Fruit fly (Drosophila melanogaster) whole organism, prepupa: ENCODE measurements around the gene CG3246.
A peak's percentile ranks its signal among the peaks of the same experiment; 100 is the strongest.

ENCODE experiments used
- Blimp-1 ChIP-seq: fragments of 200-800 bp; sonication (Bioruptor generic); optimal IDR thresholded peaks from 3 replicates; lab custom pipeline; 2017; ENCODE audit warnings: missing biosample characterization, missing genetic modification characterization, mild to moderate bottlenecking, moderate library complexity, missing genetic modification reagents
- CG10631 ChIP-seq: fragments of 200-800 bp; sonication (Bioruptor generic); optimal IDR thresholded peaks from 2 replicates; lab custom pipeline; 2016; ENCODE audit warnings: missing biosample characterization, missing genetic modification characterization
- CG10669 ChIP-seq: fragments of 200-800 bp; sonication (Bioruptor generic); optimal IDR thresholded peaks from 3 replicates; lab custom pipeline; 2018; ENCODE audit warnings: missing biosample characterization, mild to moderate bottlenecking, missing genetic modification characterization, moderate library complexity
- CG11294 ChIP-seq: fragments of 200-800 bp; sonication (Bioruptor generic); IDR thresholded peaks from 2 replicates; pipeline ENCODE4 v1.3.6; 2022; ENCODE audit warnings: missing biosample characterization, missing genetic modification characterization
- CG11762 ChIP-seq: fragments of 200-800 bp; sonication (Bioruptor generic); optimal IDR thresholded peaks from 3 replicates; lab custom pipeline; 2016; ENCODE audit warnings: missing biosample characterization, missing genetic modification characterization; ENCODE audit not compliant: insufficient read depth
- CG15336 ChIP-seq: fragments of 200-800 bp; sonication (Bioruptor generic); IDR thresholded peaks from 2 replicates; pipeline ENCODE4 v1.3.6; 2022; ENCODE audit warnings: missing biosample characterization, missing genetic modification characterization
- CG1621 ChIP-seq: fragments of 200-800 bp; sonication (Bioruptor generic); optimal IDR thresholded peaks from 3 replicates; lab custom pipeline; 2018; ENCODE audit warnings: missing biosample characterization, mild to moderate bottlenecking, missing genetic modification characterization
- CG16779 ChIP-seq: fragments of 200-800 bp; sonication (Bioruptor generic); optimal IDR thresholded peaks from 3 replicates; lab custom pipeline; 2017; ENCODE audit warnings: missing biosample characterization, mild to moderate bottlenecking, missing genetic modification characterization
- CG3032 ChIP-seq: fragments of 200-800 bp; optimal IDR thresholded peaks from 2 replicates; lab custom pipeline; 2019; ENCODE audit warnings: missing biosample characterization, mild to moderate bottlenecking, missing genetic modification characterization, moderate library complexity
- CG31627 ChIP-seq: fragments of 200-800 bp; sonication (Bioruptor generic); optimal IDR thresholded peaks from 3 replicates; lab custom pipeline; 2016; ENCODE audit warnings: missing biosample characterization, missing genetic modification characterization
- CG32006 ChIP-seq: fragments of 200-800 bp; sonication (Bioruptor generic); optimal IDR thresholded peaks from 3 replicates; lab custom pipeline; 2017; ENCODE audit warnings: missing biosample characterization, mild to moderate bottlenecking, missing genetic modification characterization
- CG34406 ChIP-seq: fragments of 200-800 bp; sonication (Bioruptor generic); optimal IDR thresholded peaks from 3 replicates; lab custom pipeline; 2016; ENCODE audit warnings: missing biosample characterization, missing genetic modification characterization
- CG3919 ChIP-seq: fragments of 200-800 bp; sonication (Bioruptor generic); optimal IDR thresholded peaks from 3 replicates; lab custom pipeline; 2016; ENCODE audit warnings: missing biosample characterization, missing genetic modification characterization
- CG4318 ChIP-seq: fragments of 200-800 bp; sonication (Bioruptor generic); optimal IDR thresholded peaks from 3 replicates; lab custom pipeline; 2017; ENCODE audit warnings: missing biosample characterization, mild to moderate bottlenecking, missing genetic modification characterization
- CG6163 ChIP-seq: fragments of 200-800 bp; sonication (Bioruptor generic); IDR thresholded peaks from 3 replicates; pipeline ENCODE4 v1.3.6; 2022; ENCODE audit warnings: missing biosample characterization, missing genetic modification characterization
- CG6808 ChIP-seq: fragments of 200-800 bp; sonication (Bioruptor generic); optimal IDR thresholded peaks from 3 replicates; lab custom pipeline; 2017; ENCODE audit warnings: missing biosample characterization, missing genetic modification characterization, mild to moderate bottlenecking, moderate library complexity, missing genetic modification reagents
- CG8119 ChIP-seq: fragments of 200-800 bp; sonication (Bioruptor generic); IDR thresholded peaks from 3 replicates; pipeline ENCODE4 v1.3.6; 2022; ENCODE audit warnings: missing biosample characterization, missing genetic modification characterization
- CG8319 ChIP-seq: fragments of 200-800 bp; sonication (Bioruptor generic); optimal IDR thresholded peaks from 3 replicates; lab custom pipeline; 2016; ENCODE audit warnings: missing biosample characterization, missing genetic modification characterization
- CG8632 ChIP-seq: fragments of 200-800 bp; sonication (Bioruptor generic); optimal IDR thresholded peaks from 3 replicates; lab custom pipeline; 2016; ENCODE audit warnings: missing biosample characterization, missing genetic modification characterization
- CG9139 ChIP-seq: fragments of 200-800 bp; sonication (Bioruptor generic); optimal IDR thresholded peaks from 3 replicates; lab custom pipeline; 2017; ENCODE audit warnings: missing biosample characterization, mild to moderate bottlenecking, missing genetic modification characterization
- Eip75B ChIP-seq: fragments of 200-800 bp; sonication (Bioruptor generic); optimal IDR thresholded peaks from 3 replicates; lab custom pipeline; 2016; ENCODE audit warnings: missing biosample characterization, missing genetic modification characterization
- Eip78C ChIP-seq: fragments of 200-800 bp; sonication (Bioruptor generic); peaks from one replicate; lab custom pipeline; 2016; ENCODE audit warnings: missing biosample characterization, missing genetic modification characterization
- Eip93F ChIP-seq: fragments of 200-800 bp; sonication (Bioruptor generic); optimal IDR thresholded peaks from 2 replicates; lab custom pipeline; 2016; ENCODE audit warnings: missing biosample characterization, mild to moderate bottlenecking, missing genetic modification characterization
- Ets21C ChIP-seq: fragments of 200-800 bp; sonication (Bioruptor generic); optimal IDR thresholded peaks from 3 replicates; lab custom pipeline; 2016; ENCODE audit warnings: missing biosample characterization, missing genetic modification characterization
- Hr38 ChIP-seq: sonication (Bioruptor generic); optimal IDR thresholded peaks from 2 replicates; lab custom pipeline; 2016; ENCODE audit warnings: missing biosample characterization, missing genetic modification characterization
- Hr39 ChIP-seq: fragments of 200-800 bp; sonication (Bioruptor generic); optimal IDR thresholded peaks from 2 replicates; lab custom pipeline; 2016; ENCODE audit warnings: missing biosample characterization, missing genetic modification characterization
- Lpt ChIP-seq: fragments of 200-800 bp; sonication (Bioruptor generic); optimal IDR thresholded peaks from 3 replicates; lab custom pipeline; 2016; ENCODE audit warnings: missing biosample characterization, missing genetic modification characterization
- Met ChIP-seq: fragments of 200-800 bp; sonication (Bioruptor generic); optimal IDR thresholded peaks from 3 replicates; lab custom pipeline; 2016; ENCODE audit warnings: missing biosample characterization, missing genetic modification characterization
- OdsH ChIP-seq: fragments of 200-800 bp; sonication (Bioruptor generic); optimal IDR thresholded peaks from 3 replicates; lab custom pipeline; 2016; ENCODE audit warnings: missing biosample characterization, missing genetic modification characterization
- Sox14 ChIP-seq: fragments of 200-800 bp; sonication (Bioruptor generic); optimal IDR thresholded peaks from 3 replicates; lab custom pipeline; 2016; ENCODE audit warnings: missing biosample characterization, missing genetic modification characterization
- Sox15 ChIP-seq: fragments of 200-800 bp; sonication (Bioruptor generic); optimal IDR thresholded peaks from 3 replicates; lab custom pipeline; 2016; ENCODE audit warnings: missing biosample characterization, missing genetic modification characterization
- achi ChIP-seq: fragments of 200-800 bp; sonication (Bioruptor generic); optimal IDR thresholded peaks from 3 replicates; lab custom pipeline; 2016; ENCODE audit warnings: missing biosample characterization, missing genetic modification characterization
- acj6 ChIP-seq: fragments of 200-800 bp; sonication (Bioruptor generic); optimal IDR thresholded peaks from 3 replicates; lab custom pipeline; 2016; ENCODE audit warnings: missing biosample characterization, missing genetic modification characterization
- cyc ChIP-seq: fragments of 200-800 bp; sonication (Bioruptor generic); optimal IDR thresholded peaks from 3 replicates; lab custom pipeline; 2016; ENCODE audit warnings: missing biosample characterization, missing genetic modification characterization
- dac ChIP-seq: fragments of 200-800 bp; sonication (Bioruptor generic); optimal IDR thresholded peaks from 2 replicates; lab custom pipeline; 2017; ENCODE audit warnings: missing biosample characterization, mild to moderate bottlenecking, missing genetic modification characterization
- dsx ChIP-seq: fragments of 200-800 bp; optimal IDR thresholded peaks from 3 replicates; lab custom pipeline; 2019; ENCODE audit warnings: missing biosample characterization, mild to moderate bottlenecking, missing genetic modification characterization, moderate library complexity; ENCODE audit not compliant: poor library complexity, severe bottlenecking
- eg ChIP-seq: fragments of 200-800 bp; sonication (Bioruptor generic); IDR thresholded peaks from 3 replicates; pipeline ENCODE4 v1.3.6; 2022; ENCODE audit warnings: missing biosample characterization, missing genetic modification characterization
- fd85E ChIP-seq: fragments of 200-800 bp; sonication (Bioruptor generic); optimal IDR thresholded peaks from 3 replicates; lab custom pipeline; 2016; ENCODE audit warnings: missing biosample characterization, missing genetic modification characterization
- fkh ChIP-seq: fragments of 200-800 bp; sonication (Bioruptor generic); optimal IDR thresholded peaks from 3 replicates; lab custom pipeline; 2017; ENCODE audit warnings: missing biosample characterization, mild to moderate bottlenecking, missing genetic modification characterization, moderate library complexity
- lz ChIP-seq: fragments of 200-800 bp; sonication (Bioruptor generic); optimal IDR thresholded peaks from 3 replicates; lab custom pipeline; 2016; ENCODE audit warnings: missing biosample characterization, missing genetic modification characterization
- net ChIP-seq: fragments of 200-800 bp; sonication (Bioruptor generic); optimal IDR thresholded peaks from 3 replicates; lab custom pipeline; 2016; ENCODE audit warnings: missing biosample characterization, missing genetic modification characterization
- spab ChIP-seq: fragments of 200-800 bp; sonication (Bioruptor generic); optimal IDR thresholded peaks from 2 replicates; lab custom pipeline; 2017; ENCODE audit warnings: missing biosample characterization, mild to moderate bottlenecking, missing genetic modification characterization, missing genetic modification reagents
- ss ChIP-seq, 2 experiments: fragments of 200-800 bp; sonication (Bioruptor generic); optimal IDR thresholded peaks; 2 replicates in 1 of 2; 3 replicates in 1 of 2; lab custom pipeline; 2017 to 2018; ENCODE audit warnings: mild to moderate bottlenecking in 2 of 2, missing biosample characterization in 2 of 2, missing genetic modification characterization in 2 of 2, moderate library complexity in 1 of 2
- svp ChIP-seq: fragments of 200-800 bp; sonication (Bioruptor generic); peaks from one replicate; lab custom pipeline; 2016; ENCODE audit warnings: missing biosample characterization, missing genetic modification characterization
- topi ChIP-seq: fragments of 200-800 bp; sonication (Bioruptor generic); optimal IDR thresholded peaks from 3 replicates; lab custom pipeline; 2016; ENCODE audit warnings: missing biosample characterization, missing genetic modification characterization
- vri ChIP-seq: fragments of 200-800 bp; sonication (Bioruptor generic); optimal IDR thresholded peaks from 3 replicates; lab custom pipeline; 2016; ENCODE audit warnings: missing biosample characterization, mild to moderate bottlenecking, missing genetic modification characterization

Gene CG3246

DNA sequence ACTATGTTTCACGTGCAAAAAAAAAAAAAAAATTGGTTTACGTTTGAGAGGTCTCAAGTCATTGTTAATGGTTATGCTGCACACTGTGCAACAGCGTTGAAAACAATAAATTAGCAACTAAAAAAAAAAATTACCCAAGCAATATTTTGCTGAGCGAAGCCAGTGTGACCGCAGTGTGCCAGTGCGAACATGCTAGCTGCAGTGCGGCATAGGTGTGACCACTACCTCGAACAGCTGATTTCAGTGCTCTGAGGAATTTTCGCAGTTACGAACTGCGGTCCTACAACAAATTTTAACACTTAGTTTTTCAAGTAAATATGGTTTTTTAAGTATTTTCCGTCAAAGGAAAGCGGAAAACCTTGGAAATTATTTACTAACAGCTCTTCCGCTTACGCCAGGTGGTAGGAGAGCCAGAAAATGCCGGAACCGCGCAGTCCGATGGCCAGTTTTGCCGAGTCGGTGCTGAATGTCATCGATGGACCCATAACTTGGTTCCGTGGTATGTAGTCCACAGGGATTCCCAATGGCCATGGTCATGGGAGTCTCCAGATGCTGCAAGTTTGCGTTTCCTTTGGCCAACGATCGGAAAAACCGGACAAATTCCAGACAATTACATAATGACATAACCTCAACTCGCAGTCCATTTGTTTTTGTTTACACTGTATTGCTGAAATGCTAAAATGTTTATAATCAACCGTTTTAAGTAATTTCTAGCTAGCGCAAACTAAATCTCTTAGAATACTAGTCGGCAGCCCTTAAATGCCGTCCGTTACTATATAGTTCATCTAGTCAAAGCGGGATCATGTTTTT lies 4.4 kb upstream of the CG3246 start, which contains the start of the genes msl-2 and ND-PDSW:
Gene msl-2, minus strand, starts transcription at position 195 of the 810 bp plus-strand sequence.
Gene ND-PDSW, plus strand, starts transcription at position 240 of the 810 bp plus-strand sequence.
- TF ChIP-seq Sox14 (GFP tag; lab: Kevin White, UChicago) = no peak
- no peak for TF ChIP-seq CG8632 (GFP tag; lab: Kevin White, UChicago)
- TF ChIP-seq CG10631 (GFP tag; lab: Kevin White, UChicago) = no peak
- no peak for TF ChIP-seq Hr38 (GFP tag; lab: Kevin White, UChicago)
- peak; percentile 68 for TF ChIP-seq fkh (GFP tag; lab: Kevin White, UChicago)
- no peak for TF ChIP-seq Ets21C
- TF ChIP-seq OdsH = no peak

dm6 chr2L:3465426-3465825 lies 3.7 kb upstream of the CG3246 start:
- TF ChIP-seq Met (GFP tag; lab: Kevin White, UChicago) (no peak), Sox15 (GFP tag; lab: Kevin White, UChicago) (no peak), CG10669 (GFP tag; lab: Kevin White, UChicago) (no peak), CG3032 (tag; lab: Kevin White, UChicago) (no peak), vri (GFP tag; lab: Kevin White, UChicago) (no peak), net (no peak), CG11294 (GFP tag; lab: Robert Waterston, UW) (no peak), CG4318 (GFP tag; lab: Kevin White, UChicago) (no peak), Eip78C (GFP tag; lab: Kevin White, UChicago) (no peak)

dm6 chr2L:3457007-3457406 lies 4.7 kb downstream of the CG3246 start, which contains the start of the genes Cog3 and Sec5:
Cog3 (minus strand) TSS chr2L:3457064.
Sec5 (plus strand) TSS chr2L:3457302.
- peak; percentile 35 for TF ChIP-seq cyc (GFP tag; lab: Kevin White, UChicago)
- no peak for TF ChIP-seq CG34406 (GFP tag; lab: Kevin White, UChicago)
- TF ChIP-seq Eip78C (GFP tag; lab: Kevin White, UChicago) = no peak
- TF ChIP-seq CG31627 (GFP tag; lab: Kevin White, UChicago) = peak; percentile 52
- TF ChIP-seq ss (GFP tag; optimal IDR thresholded peaks at IDR 0.05; lab: Kevin White, UChicago) = no peak
- no peak for TF ChIP-seq spab (GFP tag; lab: Kevin White, UChicago)
- TF ChIP-seq CG3919 = no peak
- TF ChIP-seq CG16779 (tag; lab: Kevin White, UChicago) = no peak
- no peak for TF ChIP-seq net
- no peak for TF ChIP-seq dac
- no peak for TF ChIP-seq CG6808 (GFP tag; lab: Kevin White, UChicago)
- peak; percentile 66 for TF ChIP-seq lz (GFP tag; lab: Kevin White, UChicago)
- no peak for TF ChIP-seq CG6163
- TF ChIP-seq Lpt (GFP tag; lab: Kevin White, UChicago) = no peak
- no peak for TF ChIP-seq Ets21C
- peak; percentile 58; the same call in 1 of the 3 replicates for TF ChIP-seq CG8119 (GFP tag; lab: Robert Waterston, UW)
- TF ChIP-seq CG10669 (GFP tag; lab: Kevin White, UChicago) = no peak
- no peak for TF ChIP-seq achi (GFP tag; lab: Kevin White, UChicago)
- no peak for TF ChIP-seq Hr38 (GFP tag; lab: Kevin White, UChicago)
- no peak for TF ChIP-seq CG9139 (GFP tag; lab: Kevin White, UChicago)
- TF ChIP-seq fd85E = no peak
- TF ChIP-seq Sox14 (GFP tag; lab: Kevin White, UChicago) = peak; percentile 80
- no peak; the same call in 1 of the 2 replicates for TF ChIP-seq CG11294 (GFP tag; lab: Robert Waterston, UW)
- TF ChIP-seq topi (GFP tag; lab: Kevin White, UChicago) = no peak
- TF ChIP-seq eg (GFP tag; lab: Robert Waterston, UW) = peak; percentile 41; the same call in 1 of the 3 replicates
- no peak for TF ChIP-seq CG15336 (GFP tag; lab: Robert Waterston, UW)
- no peak for TF ChIP-seq CG8319
- no peak for TF ChIP-seq svp
- TF ChIP-seq Eip93F (GFP tag; lab: Kevin White, UChicago) = no peak
- no peak for TF ChIP-seq CG1621
- TF ChIP-seq Hr39 (GFP tag; lab: Kevin White, UChicago) = no peak
- no peak for TF ChIP-seq acj6 (GFP tag; lab: Kevin White, UChicago)
- no peak for TF ChIP-seq dsx (GFP tag; lab: Kevin White, UChicago)
- no peak for TF ChIP-seq CG11762 (GFP tag; lab: Kevin White, UChicago)
- TF ChIP-seq Met (GFP tag; lab: Kevin White, UChicago) = no peak
- TF ChIP-seq Blimp-1 (GFP tag; lab: Kevin White, UChicago) = no peak
- no peak for TF ChIP-seq Eip75B (GFP tag; lab: Kevin White, UChicago)
- no peak for TF ChIP-seq CG32006
